Fruit fly (Drosophila melanogaster): Measurements from ENCODE around the gene CG7945.

The CG7945 gene

DNA sequence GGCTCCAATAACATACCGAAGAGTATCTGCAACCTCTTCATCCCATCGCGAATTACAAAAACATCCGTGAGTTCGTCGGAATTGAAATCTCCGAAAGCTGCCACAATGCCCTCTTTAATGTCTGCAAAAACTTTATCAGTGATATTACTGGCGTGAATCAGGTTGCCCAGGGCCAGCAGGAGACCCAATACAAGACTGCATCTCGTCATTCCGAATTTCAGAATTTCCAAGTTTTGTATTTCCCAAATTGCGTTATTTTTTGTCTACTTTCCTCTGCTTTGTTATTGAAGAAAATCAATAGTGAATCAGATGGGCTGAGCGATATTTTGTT lies 38.8 kb upstream of the CG7945 start:
- no peak for TF ChIP-seq CG8159 (tag; optimal IDR thresholded peaks at IDR 0.05)

- TF ChIP-seq CG8159 (tag; optimal IDR thresholded peaks at IDR 0.05) = peak; percentile 75
- TF ChIP-seq CG12605 (GFP tag; IDR thresholded peaks at IDR 0.05) = peak; percentile 92
- TF ChIP-seq D1 (tag; optimal IDR thresholded peaks at IDR 0.05) = peak; percentile 64
- no peak for TF ChIP-seq Snoo (tag; optimal IDR thresholded peaks at IDR 0.05)
- peak; percentile 94 for TF ChIP-seq Ets98B (GFP tag; IDR thresholded peaks at IDR 0.05)
- TF ChIP-seq CG8301 (tag; optimal IDR thresholded peaks at IDR 0.05) = peak; percentile 90
- TF ChIP-seq CG32121 (GFP tag; IDR thresholded peaks at IDR 0.05) = peak; percentile 93
- TF ChIP-seq EcR (GFP tag; optimal IDR thresholded peaks at IDR 0.05) = peak; percentile 44
- no peak for TF ChIP-seq CG17806 (tag; optimal IDR thresholded peaks at IDR 0.05)
- no peak for TF ChIP-seq CG34367 (tag; optimal IDR thresholded peaks at IDR 0.05)
- TF ChIP-seq fd96Ca (GFP tag; IDR thresholded peaks at IDR 0.05) = no peak
- peak; percentile 82 for TF ChIP-seq rn (GFP tag; IDR thresholded peaks at IDR 0.05)
- no peak for TF ChIP-seq CG13204 (GFP tag; optimal IDR thresholded peaks at IDR 0.05)
- TF ChIP-seq Pif1A (GFP tag; optimal IDR thresholded peaks at IDR 0.05) = peak; percentile 89
- TF ChIP-seq CG14655 (GFP tag; optimal IDR thresholded peaks at IDR 0.05) = peak; percentile 94
- TF ChIP-seq gl (tag; optimal IDR thresholded peaks at IDR 0.05) = peak; percentile 99
- TF ChIP-seq Pif1B (GFP tag; optimal IDR thresholded peaks at IDR 0.05) = no peak
- peak; percentile 25 for TF ChIP-seq CG15710 (tag; optimal IDR thresholded peaks at IDR 0.05)
- TF ChIP-seq CG9948 (tag; optimal IDR thresholded peaks at IDR 0.05) = peak; percentile 51
- no peak for TF ChIP-seq CG10348 (GFP tag; IDR thresholded peaks at IDR 0.05)
- TF ChIP-seq CG4496 (GFP tag; IDR thresholded peaks at IDR 0.05) = peak; percentile 96
Measured at dm6 chr3L:15553993-15554644, 30.2 kb upstream of the CG7945 start, which contains the start of gene AGO2. Gene AGO2, plus strand, starts transcription at chr3L:15554113.

dm6 chr3L:15548843-15549242 lies 24.9 kb upstream of the CG7945 start:
- TF ChIP-seq CG15710 (tag; optimal IDR thresholded peaks at IDR 0.05) = no peak

dm6 chr3L:15547187-15547790 lies 23.4 kb upstream of the CG7945 start:
- TF ChIP-seq CG8301 (tag; optimal IDR thresholded peaks at IDR 0.05) (no peak), CG12605 (GFP tag; IDR thresholded peaks at IDR 0.05) (no peak), CG32121 (GFP tag; IDR thresholded peaks at IDR 0.05) (no peak)

- TF ChIP-seq CG15710 (tag; optimal IDR thresholded peaks at IDR 0.05) (no peak), CG14655 (GFP tag; optimal IDR thresholded peaks at IDR 0.05) (peak; percentile 60), CG8301 (tag; optimal IDR thresholded peaks at IDR 0.05) (peak; percentile 44), fd96Ca (GFP tag; IDR thresholded peaks at IDR 0.05) (no peak; the same call in 2 of the 3 replicates), CG12605 (GFP tag; IDR thresholded peaks at IDR 0.05) (no peak), Ets98B (GFP tag; IDR thresholded peaks at IDR 0.05) (peak; percentile 11; the same call in 1 of the 2 replicates), CG17806 (tag; optimal IDR thresholded peaks at IDR 0.05) (no peak), Pif1A (GFP tag; optimal IDR thresholded peaks at IDR 0.05) (peak; percentile 20), CG34367 (tag; optimal IDR thresholded peaks at IDR 0.05) (no peak), CG8159 (tag; optimal IDR thresholded peaks at IDR 0.05) (no peak), CG4496 (GFP tag; IDR thresholded peaks at IDR 0.05) (peak; percentile 15; the same call in 1 of the 3 replicates), Snoo (tag; optimal IDR thresholded peaks at IDR 0.05) (peak; percentile 24), EcR (GFP tag; optimal IDR thresholded peaks at IDR 0.05) (peak; percentile 72)
Measured at dm6 chr3L:15544455-15545415, 20.8 kb upstream of the CG7945 start.

DNA sequence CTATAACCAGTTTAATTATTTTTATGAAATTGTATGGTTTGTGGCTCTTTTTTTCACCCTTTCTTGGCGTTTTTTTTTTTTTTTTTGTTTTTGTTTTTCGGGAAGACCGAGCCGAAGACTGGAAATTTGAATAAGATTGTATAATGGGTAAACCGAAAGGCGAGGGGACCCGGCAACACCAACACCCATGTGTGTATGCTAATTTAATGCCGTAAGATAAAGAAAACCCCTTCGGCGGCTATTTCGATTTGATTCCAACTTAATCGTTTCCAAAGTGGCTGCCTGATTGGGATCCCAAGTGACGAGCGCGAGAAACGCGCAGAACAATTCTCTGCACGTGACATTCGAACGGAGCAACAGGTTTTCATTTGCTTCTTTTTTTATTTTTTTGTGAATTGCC lies 19.5 kb upstream of the CG7945 start:
- TF ChIP-seq CG8159 (tag; optimal IDR thresholded peaks at IDR 0.05) (no peak), Ets98B (GFP tag; IDR thresholded peaks at IDR 0.05) (no peak), Snoo (tag; optimal IDR thresholded peaks at IDR 0.05) (no peak), CG12605 (GFP tag; IDR thresholded peaks at IDR 0.05) (no peak), CG4496 (GFP tag; IDR thresholded peaks at IDR 0.05) (no peak)

- TF ChIP-seq rn (GFP tag; IDR thresholded peaks at IDR 0.05) (no peak), CG9948 (tag; optimal IDR thresholded peaks at IDR 0.05) (no peak), CG34367 (tag; optimal IDR thresholded peaks at IDR 0.05) (no peak), CG4496 (GFP tag; IDR thresholded peaks at IDR 0.05) (0 out of 3 replicates have a peak, but pooled peaks have one; percentile 2), CG32121 (GFP tag; IDR thresholded peaks at IDR 0.05) (no peak), D1 (tag; optimal IDR thresholded peaks at IDR 0.05) (no peak)
Measured at dm6 chr3L:15543049-15543448, 19.1 kb upstream of the CG7945 start.

All from whole organism, pupa.